Worm (Caenorhabditis elegans): ENCODE measurements around the gene sre-21.

ce11 chrV:17777624-17778023, 4.6 kb upstream of the sre-21 start, which contains the start of gene C47A10.12:
- TF ChIP-seq unc-39 (tag; optimal IDR thresholded peaks at IDR 0.05) (no peak), mab-5 (tag; optimal IDR thresholded peaks at IDR 0.05) (no peak), elt-1 (tag; optimal IDR thresholded peaks at IDR 0.05) (no peak), egl-27 (tag; optimal IDR thresholded peaks at IDR 0.05) (no peak), nhr-237 (tag; optimal IDR thresholded peaks at IDR 0.05) (no peak), unc-55 (GFP tag; optimal IDR thresholded peaks at IDR 0.05) (no peak), nhr-12 (tag; optimal IDR thresholded peaks at IDR 0.05) (no peak), aly-2 (tag; optimal IDR thresholded peaks at IDR 0.05) (no peak), zag-1 (tag; optimal IDR thresholded peaks at IDR 0.05) (no peak), snpc-4 (tag; optimal IDR thresholded peaks at IDR 0.05) (no peak), ZK546.5 (tag; optimal IDR thresholded peaks at IDR 0.05) (no peak), Y55F3AM.14 (GFP tag; optimal IDR thresholded peaks at IDR 0.05) (no peak), F13H6.1 (tag; optimal IDR thresholded peaks at IDR 0.05) (no peak), nhr-6 (tag; optimal IDR thresholded peaks at IDR 0.05) (no peak)

Measured in whole organism, L2 larva.